Worm (Caenorhabditis elegans): ENCODE results near the gene Y47D3B.12.

DNA sequence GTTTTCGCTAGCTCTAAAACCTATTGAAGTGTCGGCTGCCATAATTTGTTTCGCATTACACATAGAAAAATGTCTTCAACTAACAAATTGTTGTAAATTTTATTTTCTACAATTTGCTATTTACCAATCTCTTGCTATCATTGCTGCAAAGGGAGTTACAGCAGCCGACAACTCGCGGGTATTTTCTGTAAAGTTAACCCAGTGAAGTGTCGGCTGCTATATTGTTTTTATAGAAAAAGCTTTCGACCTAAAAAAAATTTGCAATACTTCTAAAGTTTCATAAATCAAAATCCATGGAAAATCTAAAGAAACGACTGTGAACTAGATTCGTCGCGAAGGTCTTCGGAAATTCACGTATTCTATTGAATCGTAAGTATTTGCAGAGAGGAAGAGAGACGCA lies 23.9 kb upstream of the Y47D3B.12 start:
- TF ChIP-seq hmbx-1 (tag; optimal IDR thresholded peaks at IDR 0.05) = no peak
- no peak for TF ChIP-seq ama-1 (optimal IDR thresholded peaks at IDR 0.05)

All from whole organism, early embryonic.